Worm (Caenorhabditis elegans): Measurements from ENCODE around the gene C44C10.15.

- TF ChIP-seq lsy-2 (tag; optimal IDR thresholded peaks at IDR 0.05) (no peak), ZK546.5 (tag; optimal IDR thresholded peaks at IDR 0.05) (no peak), skn-1 (tag; optimal IDR thresholded peaks at IDR 0.05) (no peak), aha-1 (tag) (no peak), ztf-11 (tag; optimal IDR thresholded peaks at IDR 0.05) (no peak), R02D3.7 (tag; optimal IDR thresholded peaks at IDR 0.05) (no peak), nhr-76 (tag; optimal IDR thresholded peaks at IDR 0.05) (no peak), jun-1 (tag; optimal IDR thresholded peaks at IDR 0.05) (no peak), set-16 (GFP tag; IDR thresholded peaks at IDR 0.05) (no peak), T20F7.1 (GFP tag; optimal IDR thresholded peaks at IDR 0.05) (no peak), dpl-1 (GFP tag; optimal IDR thresholded peaks at IDR 0.05) (peak; percentile 65), nhr-11 (tag; optimal IDR thresholded peaks at IDR 0.05) (no peak), Y75B8A.6 (GFP tag; IDR thresholded peaks at IDR 0.05) (no peak)
Observed at ce11 chrX:11662557-11662956, 37.6 kb downstream of the C44C10.15 start.

Measured in whole organism, L4 larva.